Worm (Caenorhabditis elegans) whole organism, late embryonic: ENCODE data around the gene ZC84.7.

Experiments used
- Y22D7AL.16 ChIP-seq: sonication (generic microtip); optimal IDR thresholded peaks from 2 replicates; lab custom pipeline; 2016; ENCODE audit warnings: missing genetic modification characterization, missing compliant biosample characterization
- ama-1 ChIP-seq: fragments of 150-350 bp; optimal IDR thresholded peaks from 2 replicates; lab custom pipeline; 2014
- ceh-31 ChIP-seq: sonication (generic microtip); optimal IDR thresholded peaks from 2 replicates; lab custom pipeline; 2016; ENCODE audit warnings: missing genetic modification characterization, missing compliant biosample characterization
- ceh-9 ChIP-seq: sonication (generic microtip); optimal IDR thresholded peaks from 2 replicates; lab custom pipeline; 2016; ENCODE audit warnings: mild to moderate bottlenecking, missing genetic modification characterization, inconsistent platforms, missing compliant biosample characterization
- fkh-6 ChIP-seq: sonication (generic microtip); optimal IDR thresholded peaks from 2 replicates; lab custom pipeline; 2016; ENCODE audit warnings: missing genetic modification characterization, missing compliant biosample characterization
- mec-3 ChIP-seq: sonication (generic microtip); optimal IDR thresholded peaks from 2 replicates; lab custom pipeline; 2016; ENCODE audit warnings: borderline replicate concordance, missing genetic modification characterization, missing compliant biosample characterization
- tbx-2 ChIP-seq: sonication (generic microtip); optimal IDR thresholded peaks from 2 replicates; lab custom pipeline; 2016; ENCODE audit warnings: missing genetic modification characterization, missing compliant biosample characterization

DNA sequence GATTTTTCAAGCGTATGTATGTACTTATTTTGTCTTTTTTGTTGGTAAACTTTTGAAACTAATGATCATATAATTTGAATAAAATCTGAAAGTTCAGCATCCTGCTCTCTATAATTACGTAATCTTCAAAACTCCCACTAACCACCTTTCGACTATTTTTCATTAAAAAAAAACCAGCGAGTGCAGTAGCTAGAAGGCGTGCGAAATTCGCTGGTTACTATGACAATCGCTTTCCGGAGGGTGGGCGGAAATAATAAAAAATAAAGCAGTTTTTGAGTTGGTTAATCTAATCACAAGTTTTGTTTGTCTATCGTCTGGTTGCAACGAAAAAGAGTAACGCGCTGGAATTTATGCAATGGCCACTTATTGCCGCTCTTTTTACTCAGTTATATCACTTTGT, 31.1 kb upstream of the ZC84.7 start, which contains the start of gene irld-34:
- no peak for TF ChIP-seq Y22D7AL.16 (tag; lab: Kevin White, UChicago)
- no peak for TF ChIP-seq ceh-9
- TF ChIP-seq ama-1 (lab: Kevin White, UChicago) = no peak
- no peak for TF ChIP-seq fkh-6 (tag; lab: Kevin White, UChicago)
- TF ChIP-seq ceh-31 = no peak
- no peak for TF ChIP-seq mec-3 (tag; lab: Kevin White, UChicago)
- no peak for TF ChIP-seq tbx-2 (tag; lab: Kevin White, UChicago)
